Fruit fly (Drosophila melanogaster) whole organism, wandering third instar larva: ENCODE data around the gene cpb.

ENCODE experiments used
- Abd-B ChIP-seq: fragments of >200 bp; optimal IDR thresholded peaks from 2 replicates; lab custom pipeline; 2017; ENCODE audit warnings: missing biosample characterization, missing genetic modification characterization
- CG32264 ChIP-seq: fragments of 200-800 bp; sonication (Bioruptor generic); optimal IDR thresholded peaks from 2 replicates; lab custom pipeline; 2016; ENCODE audit warnings: missing biosample characterization, missing genetic modification characterization
- CG9705 ChIP-seq: fragments of 200-800 bp; sonication (Bioruptor generic); optimal IDR thresholded peaks from 2 replicates; lab custom pipeline; 2018; ENCODE audit warnings: missing biosample characterization, mild to moderate bottlenecking, missing genetic modification characterization
- CrebA ChIP-seq: fragments of 200-800 bp; sonication (Bioruptor generic); optimal IDR thresholded peaks from 2 replicates; lab custom pipeline; 2016; ENCODE audit warnings: missing biosample characterization, mild to moderate bottlenecking, missing genetic modification characterization, borderline replicate concordance
- Dfd ChIP-seq: fragments of >200 bp; optimal IDR thresholded peaks from 2 replicates; lab custom pipeline; 2017; ENCODE audit warnings: missing biosample characterization, missing genetic modification characterization
- Dif ChIP-seq: fragments of 200-275, 200-300 bp; sonication (Bioruptor generic); optimal IDR thresholded peaks from 2 replicates; lab custom pipeline; 2018; ENCODE audit warnings: missing biosample characterization, missing genetic modification characterization; ENCODE audit not compliant: partially characterized antibody
- GATAd ChIP-seq: sonication (Bioruptor generic); optimal IDR thresholded peaks from 2 replicates; lab custom pipeline; 2016; ENCODE audit warnings: missing biosample characterization, missing genetic modification characterization
- HLH106 ChIP-seq: fragments of 200-800 bp; optimal IDR thresholded peaks from 3 replicates; lab custom pipeline; 2019; ENCODE audit warnings: missing biosample characterization, mild to moderate bottlenecking, missing genetic modification characterization, moderate library complexity
- Hnf4 ChIP-seq: fragments of 200-800 bp; sonication (Bioruptor generic); optimal IDR thresholded peaks from 2 replicates; lab custom pipeline; 2016; ENCODE audit warnings: missing biosample characterization, mild to moderate bottlenecking, missing genetic modification characterization
- Hr78 ChIP-seq: fragments of >200 bp; optimal IDR thresholded peaks from 2 replicates; lab custom pipeline; 2017; ENCODE audit warnings: missing biosample characterization, missing genetic modification characterization
- Hr83 ChIP-seq: fragments of 200-300 bp; sonication (Bioruptor generic); optimal IDR thresholded peaks from 2 replicates; lab custom pipeline; 2016; ENCODE audit warnings: missing biosample characterization, mild to moderate bottlenecking, missing genetic modification characterization, moderate library complexity; ENCODE audit not compliant: poor library complexity, severe bottlenecking
- Jra ChIP-seq: sonication (Bioruptor generic); optimal IDR thresholded peaks from 2 replicates; lab custom pipeline; 2016; ENCODE audit warnings: missing biosample characterization, missing genetic modification characterization
- Mio ChIP-seq: sonication (Bioruptor generic); optimal IDR thresholded peaks from 2 replicates; lab custom pipeline; 2016; ENCODE audit warnings: missing biosample characterization, missing genetic modification characterization
- Myc ChIP-seq: fragments of >200 bp; optimal IDR thresholded peaks from 2 replicates; lab custom pipeline; 2017
- N ChIP-seq: fragments of >200 bp; optimal IDR thresholded peaks from 2 replicates; lab custom pipeline; 2018; ENCODE audit warnings: missing biosample characterization, missing external identifiers, missing genetic modification characterization
- OdsH ChIP-seq: fragments of 200-800 bp; sonication (Bioruptor generic); optimal IDR thresholded peaks from 2 replicates; lab custom pipeline; 2016; ENCODE audit warnings: missing biosample characterization, mild to moderate bottlenecking, missing genetic modification characterization
- Rel ChIP-seq, 2 experiments: fragments of 200-800 bp; sonication (Bioruptor generic) in 1 of 2; optimal IDR thresholded peaks; 2 replicates in 1 of 2; 3 replicates in 1 of 2; lab custom pipeline; 2016 to 2019; ENCODE audit warnings: mild to moderate bottlenecking in 2 of 2, missing biosample characterization in 2 of 2, missing genetic modification characterization in 2 of 2, moderate library complexity in 1 of 2
- Sp1 ChIP-seq: fragments of 200-800 bp; sonication (Bioruptor generic); optimal IDR thresholded peaks from 3 replicates; lab custom pipeline; 2019; ENCODE audit warnings: missing biosample characterization, mild to moderate bottlenecking, missing genetic modification characterization, moderate library complexity
- Vsx2 ChIP-seq: fragments of 200-300, 225-300 bp; sonication (Bioruptor generic); optimal IDR thresholded peaks from 2 replicates; lab custom pipeline; 2018; ENCODE audit warnings: missing biosample characterization, missing genetic modification characterization; ENCODE audit not compliant: partially characterized antibody
- br ChIP-seq: fragments of 200-800 bp; sonication (Bioruptor generic); optimal IDR thresholded peaks from 2 replicates; lab custom pipeline; 2016; ENCODE audit warnings: missing biosample characterization, missing genetic modification characterization
- brk ChIP-seq: fragments of 200-800 bp; sonication (Bioruptor generic); optimal IDR thresholded peaks from 2 replicates; lab custom pipeline; 2016; ENCODE audit warnings: missing biosample characterization, mild to moderate bottlenecking, missing genetic modification characterization
- dl ChIP-seq, 2 experiments: fragments of 175-275, 200-275 bp in 1 of 2; fragments of 200-275 bp in 1 of 2; sonication (Bioruptor generic); optimal IDR thresholded peaks; lab custom pipeline; 2018; ENCODE audit warnings: mild to moderate bottlenecking in 2 of 2, missing biosample characterization in 2 of 2, missing genetic modification characterization in 2 of 2, moderate library complexity in 2 of 2; ENCODE audit not compliant: partially characterized antibody in 2 of 2, insufficient read depth in 1 of 2
- dmrt93B ChIP-seq: fragments of 200-800 bp; sonication (Bioruptor generic); optimal IDR thresholded peaks from 2 replicates; lab custom pipeline; 2018; ENCODE audit warnings: missing biosample characterization, mild to moderate bottlenecking, missing genetic modification characterization
- dsf ChIP-seq: sonication (Bioruptor generic); optimal IDR thresholded peaks from 2 replicates; lab custom pipeline; 2016; ENCODE audit warnings: missing biosample characterization, missing genetic modification characterization, borderline replicate concordance
- ey ChIP-seq: fragments of 200-800 bp; sonication (Bioruptor generic); optimal IDR thresholded peaks from 2 replicates; lab custom pipeline; 2016; ENCODE audit warnings: missing biosample characterization, missing genetic modification characterization
- foxo ChIP-seq, 2 experiments: fragments of 200-800 bp; sonication (Bioruptor generic); optimal IDR thresholded peaks; 2 replicates in 1 of 2; 3 replicates in 1 of 2; lab custom pipeline; 2016 to 2017; ENCODE audit warnings: missing biosample characterization in 2 of 2, missing genetic modification characterization in 2 of 2
- fru ChIP-seq: fragments of 200-800 bp; sonication (Bioruptor generic); optimal IDR thresholded peaks from 3 replicates; lab custom pipeline; 2016; ENCODE audit warnings: missing biosample characterization, mild to moderate bottlenecking, missing genetic modification characterization
- h ChIP-seq: fragments of 200-800 bp; sonication (Bioruptor generic); optimal IDR thresholded peaks from 3 replicates; lab custom pipeline; 2016; ENCODE audit warnings: missing biosample characterization, mild to moderate bottlenecking, missing genetic modification characterization
- jim ChIP-seq: fragments of 175-275, 200-325 bp; sonication (Bioruptor generic); optimal IDR thresholded peaks from 2 replicates; lab custom pipeline; 2016; ENCODE audit warnings: missing biosample characterization, mild to moderate bottlenecking, missing genetic modification characterization
- lola ChIP-seq: fragments of >200 bp; optimal IDR thresholded peaks from 2 replicates; lab custom pipeline; 2017; ENCODE audit warnings: missing biosample characterization, missing genetic modification characterization
- pan ChIP-seq: fragments of >200 bp; optimal IDR thresholded peaks from 2 replicates; lab custom pipeline; 2017
- psq ChIP-seq: fragments of 200-800 bp; sonication (Bioruptor generic); optimal IDR thresholded peaks from 3 replicates; lab custom pipeline; 2017; ENCODE audit warnings: missing biosample characterization, mild to moderate bottlenecking, missing genetic modification characterization, moderate library complexity
- rgr ChIP-seq: fragments of 200-800 bp; sonication (Bioruptor generic); optimal IDR thresholded peaks from 3 replicates; lab custom pipeline; 2016; ENCODE audit warnings: missing biosample characterization, mild to moderate bottlenecking, missing genetic modification characterization
- sage ChIP-seq: fragments of 200-800 bp; sonication (Bioruptor generic); optimal IDR thresholded peaks from 2 replicates; lab custom pipeline; 2016; ENCODE audit warnings: missing biosample characterization, mild to moderate bottlenecking, missing genetic modification characterization
- sv ChIP-seq: fragments of 200-800 bp; sonication (Bioruptor generic); optimal IDR thresholded peaks from 3 replicates; lab custom pipeline; 2016; ENCODE audit warnings: missing biosample characterization, missing genetic modification characterization
- tai ChIP-seq: sonication (Bioruptor generic); optimal IDR thresholded peaks from 2 replicates; lab custom pipeline; 2016; ENCODE audit warnings: missing biosample characterization, missing genetic modification characterization
- usp ChIP-seq: fragments of >200 bp; optimal IDR thresholded peaks from 2 replicates; lab custom pipeline; 2017; ENCODE audit warnings: missing biosample characterization, missing genetic modification characterization
- woc ChIP-seq: sonication (Bioruptor generic); optimal IDR thresholded peaks from 2 replicates; lab custom pipeline; 2016; ENCODE audit warnings: missing biosample characterization, mild to moderate bottlenecking, missing genetic modification characterization

The cpb gene

dm6 chr2L:1727826-1728619, 23.3 kb downstream of the cpb start:
- no peak for TF ChIP-seq tai (GFP tag; lab: Kevin White, UChicago)
- peak; percentile 99 for TF ChIP-seq OdsH (GFP tag; lab: Kevin White, UChicago)
- TF ChIP-seq Hnf4 (GFP tag; lab: Kevin White, UChicago) = peak; percentile 93
- peak; percentile 94 for TF ChIP-seq dsf (GFP tag; lab: Kevin White, UChicago)
- peak; percentile 75 to 99 for TF ChIP-seq foxo (GFP tag; optimal IDR thresholded peaks at IDR 0.05; lab: Kevin White, UChicago)
- TF ChIP-seq CG32264 (GFP tag; lab: Kevin White, UChicago) = peak; percentile 93
- no peak for TF ChIP-seq Abd-B
- peak; percentile 89 for TF ChIP-seq GATAd
- no peak for TF ChIP-seq pan
- peak; percentile 96 for TF ChIP-seq woc
- TF ChIP-seq rgr (GFP tag; lab: Kevin White, UChicago) = peak; percentile 99
- no peak for TF ChIP-seq Vsx2 (GFP tag; lab: Kevin White, UChicago)
- TF ChIP-seq jim (GFP tag; lab: Kevin White, UChicago) = peak; percentile 40
- peak; percentile 99 for TF ChIP-seq HLH106 (tag; lab: Kevin White, UChicago)
- TF ChIP-seq CG9705 = peak; percentile 98
- no peak for TF ChIP-seq Myc
- TF ChIP-seq sage = peak; percentile 94
- TF ChIP-seq Hr78 = no peak
- TF ChIP-seq Hr83 (GFP tag; lab: Kevin White, UChicago) = peak; percentile 75
- no peak for TF ChIP-seq Dif
- TF ChIP-seq Jra (GFP tag; lab: Kevin White, UChicago) = peak; percentile 94
- TF ChIP-seq dmrt93B (GFP tag; lab: Kevin White, UChicago) = peak; percentile 98
- TF ChIP-seq usp (GFP tag; lab: Kevin White, UChicago) = no peak
- peak; percentile 100 for TF ChIP-seq Sp1 (GFP tag; lab: Kevin White, UChicago)
- TF ChIP-seq lola (GFP tag; lab: Kevin White, UChicago) = no peak
- peak; percentile 99 for TF ChIP-seq br (GFP tag; lab: Kevin White, UChicago)
- no peak for TF ChIP-seq CrebA (GFP tag; lab: Kevin White, UChicago)
- peak; percentile 94 for TF ChIP-seq sv (GFP tag; lab: Kevin White, UChicago)
- no peak for TF ChIP-seq dl (GFP tag; optimal IDR thresholded peaks at IDR 0.05; lab: Kevin White, UChicago; ENCODE audit: insufficient read depth in 1 of 2, partially characterized antibody in 2 of 2)
- peak; percentile 99 for TF ChIP-seq psq (GFP tag; lab: Kevin White, UChicago)
- peak; percentile 99 for TF ChIP-seq h (GFP tag; lab: Kevin White, UChicago)
- TF ChIP-seq Mio (GFP tag; lab: Kevin White, UChicago) = peak; percentile 71
- TF ChIP-seq Rel (GFP tag; optimal IDR thresholded peaks at IDR 0.05; lab: Kevin White, UChicago) = peak; percentile 87
- TF ChIP-seq Rel (tag; optimal IDR thresholded peaks at IDR 0.05; lab: Kevin White, UChicago) = peak; percentile 98
- TF ChIP-seq Dfd = no peak
- peak; percentile 97 for TF ChIP-seq ey (GFP tag; lab: Kevin White, UChicago)
- no peak for TF ChIP-seq N (GFP tag; lab: Kevin White, UChicago)
- peak; percentile 95 for TF ChIP-seq brk
- TF ChIP-seq fru (GFP tag; lab: Kevin White, UChicago) = peak; percentile 99

- TF ChIP-seq Sp1 (GFP tag; lab: Kevin White, UChicago) (no peak), sage (peak; percentile 8), CG9705 (no peak), Hnf4 (GFP tag; lab: Kevin White, UChicago) (no peak), dl (GFP tag; optimal IDR thresholded peaks at IDR 0.05; lab: Kevin White, UChicago; ENCODE audit: insufficient read depth in 1 of 2, partially characterized antibody in 2 of 2) (no peak), usp (GFP tag; lab: Kevin White, UChicago) (no peak)
- TF ChIP-seq, all 38 proteins: peak for 1
Measured at dm6 chr2L:1728620-1728944, 23.9 kb downstream of the cpb start, which contains the start of gene Rrp40. TSS of gene Rrp40 (plus strand) at chr2L:1728732.
